Fruit fly (Drosophila melanogaster) whole organism, prepupa: Measurements from ENCODE around the gene CG11334.
A peak's percentile ranks its signal among the peaks of the same experiment; 100 is the strongest.

ENCODE experiments used
- Blimp-1 ChIP-seq: fragments of 200-800 bp; sonication (Bioruptor generic); optimal IDR thresholded peaks from 3 replicates; lab custom pipeline; 2017; ENCODE audit warnings: missing biosample characterization, missing genetic modification characterization, mild to moderate bottlenecking, moderate library complexity, missing genetic modification reagents
- CG10669 ChIP-seq: fragments of 200-800 bp; sonication (Bioruptor generic); optimal IDR thresholded peaks from 3 replicates; lab custom pipeline; 2018; ENCODE audit warnings: missing biosample characterization, mild to moderate bottlenecking, missing genetic modification characterization, moderate library complexity
- CG11294 ChIP-seq: fragments of 200-800 bp; sonication (Bioruptor generic); IDR thresholded peaks from 2 replicates; pipeline ENCODE4 v1.3.6; 2022; ENCODE audit warnings: missing biosample characterization, missing genetic modification characterization
- CG11902 ChIP-seq: fragments of 200-800 bp; sonication (Bioruptor generic); optimal IDR thresholded peaks from 3 replicates; lab custom pipeline; 2016; ENCODE audit warnings: missing biosample characterization, missing genetic modification characterization
- CG15336 ChIP-seq: fragments of 200-800 bp; sonication (Bioruptor generic); IDR thresholded peaks from 2 replicates; pipeline ENCODE4 v1.3.6; 2022; ENCODE audit warnings: missing biosample characterization, missing genetic modification characterization
- CG1621 ChIP-seq: fragments of 200-800 bp; sonication (Bioruptor generic); optimal IDR thresholded peaks from 3 replicates; lab custom pipeline; 2018; ENCODE audit warnings: missing biosample characterization, mild to moderate bottlenecking, missing genetic modification characterization
- CG16779 ChIP-seq: fragments of 200-800 bp; sonication (Bioruptor generic); optimal IDR thresholded peaks from 3 replicates; lab custom pipeline; 2017; ENCODE audit warnings: missing biosample characterization, mild to moderate bottlenecking, missing genetic modification characterization
- CG3032 ChIP-seq: fragments of 200-800 bp; optimal IDR thresholded peaks from 2 replicates; lab custom pipeline; 2019; ENCODE audit warnings: missing biosample characterization, mild to moderate bottlenecking, missing genetic modification characterization, moderate library complexity
- CG31627 ChIP-seq: fragments of 200-800 bp; sonication (Bioruptor generic); optimal IDR thresholded peaks from 3 replicates; lab custom pipeline; 2016; ENCODE audit warnings: missing biosample characterization, missing genetic modification characterization
- CG34406 ChIP-seq: fragments of 200-800 bp; sonication (Bioruptor generic); optimal IDR thresholded peaks from 3 replicates; lab custom pipeline; 2016; ENCODE audit warnings: missing biosample characterization, missing genetic modification characterization
- CG3919 ChIP-seq: fragments of 200-800 bp; sonication (Bioruptor generic); optimal IDR thresholded peaks from 3 replicates; lab custom pipeline; 2016; ENCODE audit warnings: missing biosample characterization, missing genetic modification characterization
- CG4318 ChIP-seq: fragments of 200-800 bp; sonication (Bioruptor generic); optimal IDR thresholded peaks from 3 replicates; lab custom pipeline; 2017; ENCODE audit warnings: missing biosample characterization, mild to moderate bottlenecking, missing genetic modification characterization
- CG6163 ChIP-seq: fragments of 200-800 bp; sonication (Bioruptor generic); IDR thresholded peaks from 3 replicates; pipeline ENCODE4 v1.3.6; 2022; ENCODE audit warnings: missing biosample characterization, missing genetic modification characterization
- CG6276 ChIP-seq: fragments of 200-800 bp; sonication (Bioruptor generic); optimal IDR thresholded peaks from 2 replicates; lab custom pipeline; 2017; ENCODE audit warnings: missing biosample characterization, mild to moderate bottlenecking, missing genetic modification characterization
- CG6854 ChIP-seq: fragments of 200-800 bp; sonication (Bioruptor generic); optimal IDR thresholded peaks from 2 replicates; lab custom pipeline; 2017; ENCODE audit warnings: missing biosample characterization, mild to moderate bottlenecking, missing genetic modification characterization
- CG8319 ChIP-seq: fragments of 200-800 bp; sonication (Bioruptor generic); optimal IDR thresholded peaks from 3 replicates; lab custom pipeline; 2016; ENCODE audit warnings: missing biosample characterization, missing genetic modification characterization
- CG8632 ChIP-seq: fragments of 200-800 bp; sonication (Bioruptor generic); optimal IDR thresholded peaks from 3 replicates; lab custom pipeline; 2016; ENCODE audit warnings: missing biosample characterization, missing genetic modification characterization
- CG9139 ChIP-seq: fragments of 200-800 bp; sonication (Bioruptor generic); optimal IDR thresholded peaks from 3 replicates; lab custom pipeline; 2017; ENCODE audit warnings: missing biosample characterization, mild to moderate bottlenecking, missing genetic modification characterization
- Eip75B ChIP-seq: fragments of 200-800 bp; sonication (Bioruptor generic); optimal IDR thresholded peaks from 3 replicates; lab custom pipeline; 2016; ENCODE audit warnings: missing biosample characterization, missing genetic modification characterization
- Eip78C ChIP-seq: fragments of 200-800 bp; sonication (Bioruptor generic); peaks from one replicate; lab custom pipeline; 2016; ENCODE audit warnings: missing biosample characterization, missing genetic modification characterization
- Eip93F ChIP-seq: fragments of 200-800 bp; sonication (Bioruptor generic); optimal IDR thresholded peaks from 2 replicates; lab custom pipeline; 2016; ENCODE audit warnings: missing biosample characterization, mild to moderate bottlenecking, missing genetic modification characterization
- Ets21C ChIP-seq: fragments of 200-800 bp; sonication (Bioruptor generic); optimal IDR thresholded peaks from 3 replicates; lab custom pipeline; 2016; ENCODE audit warnings: missing biosample characterization, missing genetic modification characterization
- Ets96B ChIP-seq: fragments of 200-800 bp; optimal IDR thresholded peaks from 2 replicates; lab custom pipeline; 2019; ENCODE audit warnings: missing biosample characterization, mild to moderate bottlenecking, missing genetic modification characterization, moderate library complexity
- Gug ChIP-seq: fragments of 200-800 bp; sonication (Bioruptor generic); IDR thresholded peaks from 2 replicates; pipeline ENCODE4 v1.3.6; 2022; ENCODE audit warnings: missing biosample characterization, missing genetic modification characterization
- Hr38 ChIP-seq: sonication (Bioruptor generic); optimal IDR thresholded peaks from 2 replicates; lab custom pipeline; 2016; ENCODE audit warnings: missing biosample characterization, missing genetic modification characterization
- Hr39 ChIP-seq: fragments of 200-800 bp; sonication (Bioruptor generic); optimal IDR thresholded peaks from 2 replicates; lab custom pipeline; 2016; ENCODE audit warnings: missing biosample characterization, missing genetic modification characterization
- Hr4 ChIP-seq: fragments of 200-800 bp; sonication (Bioruptor generic); optimal IDR thresholded peaks from 3 replicates; lab custom pipeline; 2016; ENCODE audit warnings: missing biosample characterization, missing genetic modification characterization
- Lpt ChIP-seq: fragments of 200-800 bp; sonication (Bioruptor generic); optimal IDR thresholded peaks from 3 replicates; lab custom pipeline; 2016; ENCODE audit warnings: missing biosample characterization, missing genetic modification characterization
- Met ChIP-seq: fragments of 200-800 bp; sonication (Bioruptor generic); optimal IDR thresholded peaks from 3 replicates; lab custom pipeline; 2016; ENCODE audit warnings: missing biosample characterization, missing genetic modification characterization
- OdsH ChIP-seq: fragments of 200-800 bp; sonication (Bioruptor generic); optimal IDR thresholded peaks from 3 replicates; lab custom pipeline; 2016; ENCODE audit warnings: missing biosample characterization, missing genetic modification characterization
- Smox ChIP-seq: fragments of 200-800 bp; sonication (Bioruptor generic); optimal IDR thresholded peaks from 3 replicates; lab custom pipeline; 2016; ENCODE audit warnings: missing biosample characterization, missing genetic modification characterization
- Sox102F ChIP-seq: fragments of 200-800 bp; sonication (Bioruptor generic); optimal IDR thresholded peaks from 2 replicates; lab custom pipeline; 2016; ENCODE audit warnings: missing biosample characterization, mild to moderate bottlenecking, missing genetic modification characterization
- Sox14 ChIP-seq: fragments of 200-800 bp; sonication (Bioruptor generic); optimal IDR thresholded peaks from 3 replicates; lab custom pipeline; 2016; ENCODE audit warnings: missing biosample characterization, missing genetic modification characterization
- Sox15 ChIP-seq: fragments of 200-800 bp; sonication (Bioruptor generic); optimal IDR thresholded peaks from 3 replicates; lab custom pipeline; 2016; ENCODE audit warnings: missing biosample characterization, missing genetic modification characterization
- achi ChIP-seq: fragments of 200-800 bp; sonication (Bioruptor generic); optimal IDR thresholded peaks from 3 replicates; lab custom pipeline; 2016; ENCODE audit warnings: missing biosample characterization, missing genetic modification characterization
- acj6 ChIP-seq: fragments of 200-800 bp; sonication (Bioruptor generic); optimal IDR thresholded peaks from 3 replicates; lab custom pipeline; 2016; ENCODE audit warnings: missing biosample characterization, missing genetic modification characterization
- cyc ChIP-seq: fragments of 200-800 bp; sonication (Bioruptor generic); optimal IDR thresholded peaks from 3 replicates; lab custom pipeline; 2016; ENCODE audit warnings: missing biosample characterization, missing genetic modification characterization
- dac ChIP-seq: fragments of 200-800 bp; sonication (Bioruptor generic); optimal IDR thresholded peaks from 2 replicates; lab custom pipeline; 2017; ENCODE audit warnings: missing biosample characterization, mild to moderate bottlenecking, missing genetic modification characterization
- dsx ChIP-seq: fragments of 200-800 bp; optimal IDR thresholded peaks from 3 replicates; lab custom pipeline; 2019; ENCODE audit warnings: missing biosample characterization, mild to moderate bottlenecking, missing genetic modification characterization, moderate library complexity; ENCODE audit not compliant: poor library complexity, severe bottlenecking
- eg ChIP-seq: fragments of 200-800 bp; sonication (Bioruptor generic); IDR thresholded peaks from 3 replicates; pipeline ENCODE4 v1.3.6; 2022; ENCODE audit warnings: missing biosample characterization, missing genetic modification characterization
- esn ChIP-seq: fragments of 200-800 bp; sonication (Bioruptor generic); optimal IDR thresholded peaks from 2 replicates; lab custom pipeline; 2016; ENCODE audit warnings: missing biosample characterization, mild to moderate bottlenecking, missing genetic modification characterization, moderate library complexity
- fd59A ChIP-seq: fragments of 200-800 bp; sonication (Bioruptor generic); optimal IDR thresholded peaks from 2 replicates; lab custom pipeline; 2017; ENCODE audit warnings: missing biosample characterization, mild to moderate bottlenecking, missing genetic modification characterization, missing genetic modification reagents
- fd85E ChIP-seq: fragments of 200-800 bp; sonication (Bioruptor generic); optimal IDR thresholded peaks from 3 replicates; lab custom pipeline; 2016; ENCODE audit warnings: missing biosample characterization, missing genetic modification characterization
- fkh ChIP-seq: fragments of 200-800 bp; sonication (Bioruptor generic); optimal IDR thresholded peaks from 3 replicates; lab custom pipeline; 2017; ENCODE audit warnings: missing biosample characterization, mild to moderate bottlenecking, missing genetic modification characterization, moderate library complexity
- net ChIP-seq: fragments of 200-800 bp; sonication (Bioruptor generic); optimal IDR thresholded peaks from 3 replicates; lab custom pipeline; 2016; ENCODE audit warnings: missing biosample characterization, missing genetic modification characterization
- pdm3 ChIP-seq: fragments of 200-800 bp; sonication (Bioruptor generic); optimal IDR thresholded peaks from 3 replicates; lab custom pipeline; 2016; ENCODE audit warnings: missing biosample characterization, missing genetic modification characterization
- salr ChIP-seq, 2 experiments: fragments of 200-800 bp; sonication (Bioruptor generic); optimal IDR thresholded peaks; 3 replicates each; lab custom pipeline; 2016 to 2018; ENCODE audit warnings: missing biosample characterization in 2 of 2, missing genetic modification characterization in 2 of 2, mild to moderate bottlenecking in 1 of 2
- spab ChIP-seq: fragments of 200-800 bp; sonication (Bioruptor generic); optimal IDR thresholded peaks from 2 replicates; lab custom pipeline; 2017; ENCODE audit warnings: missing biosample characterization, mild to moderate bottlenecking, missing genetic modification characterization, missing genetic modification reagents
- ss ChIP-seq, 2 experiments: fragments of 200-800 bp; sonication (Bioruptor generic); optimal IDR thresholded peaks; 2 replicates in 1 of 2; 3 replicates in 1 of 2; lab custom pipeline; 2017 to 2018; ENCODE audit warnings: mild to moderate bottlenecking in 2 of 2, missing biosample characterization in 2 of 2, missing genetic modification characterization in 2 of 2, moderate library complexity in 1 of 2
- svp ChIP-seq: fragments of 200-800 bp; sonication (Bioruptor generic); peaks from one replicate; lab custom pipeline; 2016; ENCODE audit warnings: missing biosample characterization, missing genetic modification characterization
- topi ChIP-seq: fragments of 200-800 bp; sonication (Bioruptor generic); optimal IDR thresholded peaks from 3 replicates; lab custom pipeline; 2016; ENCODE audit warnings: missing biosample characterization, missing genetic modification characterization
- vri ChIP-seq: fragments of 200-800 bp; sonication (Bioruptor generic); optimal IDR thresholded peaks from 3 replicates; lab custom pipeline; 2016; ENCODE audit warnings: missing biosample characterization, mild to moderate bottlenecking, missing genetic modification characterization

The CG11334 gene

dm6 chr3R:31505254-31505689 is 42.4 kb upstream of the CG11334 start:
- TF ChIP-seq salr (GFP tag; optimal IDR thresholded peaks at IDR 0.05; lab: Kevin White, UChicago) (peak in 1 of 2 experiments; percentile 64), Smox (GFP tag; lab: Kevin White, UChicago) (peak; percentile 72), vri (GFP tag; lab: Kevin White, UChicago) (no peak), dac (no peak), CG8319 (GFP tag; lab: Kevin White, UChicago) (peak; percentile 19), eg (GFP tag; lab: Robert Waterston, UW) (no peak), Eip75B (GFP tag; lab: Kevin White, UChicago) (peak; percentile 69), CG11294 (GFP tag; lab: Robert Waterston, UW) (no peak), Eip78C (GFP tag; lab: Kevin White, UChicago) (peak; percentile 88), acj6 (GFP tag; lab: Kevin White, UChicago) (peak; percentile 63), CG6276 (GFP tag; lab: Kevin White, UChicago) (no peak), Sox102F (GFP tag; lab: Kevin White, UChicago) (peak; percentile 64), CG3032 (peak; percentile 32), Lpt (GFP tag; lab: Kevin White, UChicago) (no peak), Eip93F (no peak), Hr39 (GFP tag; lab: Kevin White, UChicago) (peak; percentile 77), CG9139 (GFP tag; lab: Kevin White, UChicago) (no peak), CG1621 (tag; lab: Kevin White, UChicago) (no peak), ss (GFP tag; optimal IDR thresholded peaks at IDR 0.05; lab: Kevin White, UChicago) (peak in 1 of 2 experiments; percentile 7), fkh (GFP tag; lab: Kevin White, UChicago) (no peak), achi (GFP tag; lab: Kevin White, UChicago) (peak; percentile 54), net (GFP tag; lab: Kevin White, UChicago) (peak; percentile 7), Ets96B (tag; lab: Kevin White, UChicago) (no peak), Sox15 (peak; percentile 41), CG15336 (no peak), Gug (GFP tag; lab: Robert Waterston, UW) (no peak), Hr4 (GFP tag; lab: Kevin White, UChicago) (no peak), OdsH (peak; percentile 50), Blimp-1 (GFP tag; lab: Kevin White, UChicago) (no peak), fd85E (GFP tag; lab: Kevin White, UChicago) (no peak), cyc (GFP tag; lab: Kevin White, UChicago) (peak; percentile 66), fd59A (GFP tag; lab: Kevin White, UChicago) (peak; percentile 37), topi (peak; percentile 74), CG4318 (GFP tag; lab: Kevin White, UChicago) (no peak), CG6163 (GFP tag; lab: Robert Waterston, UW) (no peak), Met (GFP tag; lab: Kevin White, UChicago) (peak; percentile 78), CG34406 (GFP tag; lab: Kevin White, UChicago) (peak; percentile 61), CG3919 (peak; percentile 46), CG6854 (GFP tag; lab: Kevin White, UChicago) (no peak), CG11902 (GFP tag; lab: Kevin White, UChicago) (peak; percentile 56), spab (GFP tag; lab: Kevin White, UChicago) (peak; percentile 3), pdm3 (GFP tag; lab: Kevin White, UChicago) (peak; percentile 61), Ets21C (GFP tag; lab: Kevin White, UChicago) (peak; percentile 71), CG10669 (GFP tag; lab: Kevin White, UChicago) (peak; percentile 11), CG31627 (GFP tag; lab: Kevin White, UChicago) (peak; percentile 79), CG16779 (no peak), CG8632 (GFP tag; lab: Kevin White, UChicago) (peak; percentile 46), esn (peak; percentile 84), svp (GFP tag; lab: Kevin White, UChicago) (peak; percentile 86), dsx (no peak), Sox14 (GFP tag; lab: Kevin White, UChicago) (peak; percentile 63), Hr38 (GFP tag; lab: Kevin White, UChicago) (no peak)
